Fruit fly (Drosophila melanogaster) whole organism, prepupa: ENCODE measurements around the gene Pdxk.

ENCODE experiments used
- Blimp-1 ChIP-seq: fragments of 200-800 bp; sonication (Bioruptor generic); optimal IDR thresholded peaks from 3 replicates; lab custom pipeline; 2017; ENCODE audit warnings: missing biosample characterization, missing genetic modification characterization, mild to moderate bottlenecking, moderate library complexity, missing genetic modification reagents
- CG6854 ChIP-seq: fragments of 200-800 bp; sonication (Bioruptor generic); optimal IDR thresholded peaks from 2 replicates; lab custom pipeline; 2017; ENCODE audit warnings: missing biosample characterization, mild to moderate bottlenecking, missing genetic modification characterization
- Hr38 ChIP-seq: sonication (Bioruptor generic); optimal IDR thresholded peaks from 2 replicates; lab custom pipeline; 2016; ENCODE audit warnings: missing biosample characterization, missing genetic modification characterization
- Sox102F ChIP-seq: fragments of 200-800 bp; sonication (Bioruptor generic); optimal IDR thresholded peaks from 2 replicates; lab custom pipeline; 2016; ENCODE audit warnings: missing biosample characterization, mild to moderate bottlenecking, missing genetic modification characterization
- svp ChIP-seq: fragments of 200-800 bp; sonication (Bioruptor generic); peaks from one replicate; lab custom pipeline; 2016; ENCODE audit warnings: missing biosample characterization, missing genetic modification characterization
- vri ChIP-seq: fragments of 200-800 bp; sonication (Bioruptor generic); optimal IDR thresholded peaks from 3 replicates; lab custom pipeline; 2016; ENCODE audit warnings: missing biosample characterization, mild to moderate bottlenecking, missing genetic modification characterization

dm6 chr3L:9377198-9378035 lies 17.3 kb downstream of the Pdxk start, which contains the start of gene Hsp26:
- no peak for TF ChIP-seq Hr38 (GFP tag; lab: Kevin White, UChicago)
- peak; percentile 94 for TF ChIP-seq Sox102F (GFP tag; lab: Kevin White, UChicago)
- TF ChIP-seq vri (GFP tag; lab: Kevin White, UChicago): peak; percentile 94
- TF ChIP-seq svp: peak; percentile 97
- TF ChIP-seq Blimp-1: peak; percentile 51
- peak; percentile 80 for TF ChIP-seq CG6854 (GFP tag; lab: Kevin White, UChicago)
